Fruit fly (Drosophila melanogaster) whole organism, pupa: ENCODE results near the gene Hr83.

ENCODE experiments used
- CG10348 ChIP-seq: fragments of 200-800 bp; sonication (Bioruptor generic); IDR thresholded peaks from 2 replicates; pipeline ENCODE4 v1.3.6; 2022; ENCODE audit warnings: missing biosample characterization, missing genetic modification characterization
- CG12605 ChIP-seq: fragments of 200-800 bp; sonication (Bioruptor generic); IDR thresholded peaks from 2 replicates; pipeline ENCODE4 v1.3.6; 2022; ENCODE audit warnings: missing biosample characterization, missing genetic modification characterization
- CG15710 ChIP-seq: fragments of 200-800 bp; sonication (Bioruptor generic); optimal IDR thresholded peaks from 2 replicates; lab custom pipeline; 2018; ENCODE audit warnings: missing biosample characterization, mild to moderate bottlenecking, missing genetic modification characterization, moderate library complexity
- CG8159 ChIP-seq: fragments of 200-800 bp; sonication (Bioruptor generic); optimal IDR thresholded peaks from 3 replicates; lab custom pipeline; 2018; ENCODE audit warnings: missing biosample characterization, mild to moderate bottlenecking, missing genetic modification characterization, moderate library complexity
- CG8301 ChIP-seq: fragments of 200-800 bp; sonication (Bioruptor generic); optimal IDR thresholded peaks from 2 replicates; lab custom pipeline; 2018; ENCODE audit warnings: missing biosample characterization, mild to moderate bottlenecking, missing genetic modification characterization
- CG9948 ChIP-seq: fragments of 200-800 bp; sonication (Bioruptor generic); optimal IDR thresholded peaks from 2 replicates; lab custom pipeline; 2018; ENCODE audit warnings: missing biosample characterization, mild to moderate bottlenecking, missing genetic modification characterization, moderate library complexity
- D1 ChIP-seq: fragments of 200-800 bp; sonication (Bioruptor generic); optimal IDR thresholded peaks from 2 replicates; lab custom pipeline; 2018; ENCODE audit warnings: missing biosample characterization, mild to moderate bottlenecking, missing genetic modification characterization, moderate library complexity
- Pif1B ChIP-seq: fragments of 200-800 bp; sonication (Bioruptor generic); optimal IDR thresholded peaks from 3 replicates; lab custom pipeline; 2016; ENCODE audit warnings: missing biosample characterization, missing genetic modification characterization
- Snoo ChIP-seq: fragments of 200-800 bp; sonication (Bioruptor generic); optimal IDR thresholded peaks from 3 replicates; lab custom pipeline; 2017; ENCODE audit warnings: missing biosample characterization, mild to moderate bottlenecking, missing genetic modification characterization, inconsistent platforms
- fd96Ca ChIP-seq: fragments of 200-800 bp; sonication (Bioruptor generic); IDR thresholded peaks from 3 replicates; pipeline ENCODE4 v1.3.6; 2022; ENCODE audit warnings: missing biosample characterization, missing genetic modification characterization
- gl ChIP-seq: fragments of 200-800 bp; sonication (Bioruptor generic); optimal IDR thresholded peaks from 2 replicates; lab custom pipeline; 2018; ENCODE audit warnings: missing biosample characterization, mild to moderate bottlenecking, missing genetic modification characterization
- rn ChIP-seq: fragments of 200-800 bp; sonication (Bioruptor generic); IDR thresholded peaks from 2 replicates; pipeline ENCODE4 v1.3.6; 2022; ENCODE audit warnings: missing biosample characterization, missing genetic modification characterization

DNA sequence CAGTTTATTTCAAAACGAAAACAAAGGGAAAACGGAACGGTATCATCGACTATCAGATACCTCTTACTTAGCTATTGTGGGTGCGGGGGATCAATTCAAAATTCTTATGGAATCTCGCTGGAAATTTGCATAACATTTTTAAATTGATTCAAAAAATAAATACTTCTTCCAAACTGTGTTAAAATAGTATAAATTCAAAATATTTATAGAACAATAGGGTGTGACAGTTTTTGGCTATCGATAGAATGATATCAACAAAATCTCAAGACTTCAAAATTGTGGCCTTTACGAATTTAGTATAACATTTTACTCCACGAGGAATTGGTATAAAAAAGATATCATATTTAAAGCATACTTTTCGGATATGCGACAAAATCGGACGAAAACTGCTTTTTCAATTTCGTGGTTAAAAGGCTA is 39.4 kb downstream of the Hr83 start:
- no peak for TF ChIP-seq CG8301
- TF ChIP-seq CG12605 (GFP tag; lab: Robert Waterston, UW): no peak
- TF ChIP-seq Snoo (tag; lab: Kevin White, UChicago): no peak
- TF ChIP-seq Pif1B (GFP tag; lab: Kevin White, UChicago): no peak
- no peak for TF ChIP-seq CG10348 (GFP tag; lab: Robert Waterston, UW)
- TF ChIP-seq rn: no peak
- TF ChIP-seq CG8159 (tag; lab: Kevin White, UChicago): no peak
- TF ChIP-seq D1 (tag; lab: Kevin White, UChicago): no peak
- TF ChIP-seq CG15710: no peak
- TF ChIP-seq CG9948 (tag; lab: Kevin White, UChicago): no peak
- no peak for TF ChIP-seq fd96Ca (GFP tag; lab: Robert Waterston, UW)
- TF ChIP-seq gl (tag; lab: Kevin White, UChicago): no peak
